Fruit fly (Drosophila melanogaster) whole organism, embryonic: ENCODE results near the gene CG17109.

ENCODE experiments used
- Abd-B ChIP-seq: fragments of 200-800 bp; sonication (Bioruptor generic); optimal IDR thresholded peaks from 2 replicates; lab custom pipeline; 2018; ENCODE audit warnings: missing biosample characterization, mild to moderate bottlenecking, missing genetic modification characterization, moderate library complexity
- Ada2b ChIP-seq: fragments of 200-800 bp; sonication (Bioruptor generic); IDR thresholded peaks from 2 replicates; pipeline ENCODE4 v1.3.6; 2022; ENCODE audit warnings: missing biosample characterization, missing genetic modification characterization
- Blimp-1 ChIP-seq: fragments of 200-800 bp; sonication (Bioruptor generic); optimal IDR thresholded peaks from 3 replicates; lab custom pipeline; 2018; ENCODE audit warnings: missing biosample characterization, missing genetic modification characterization, mild to moderate bottlenecking, moderate library complexity, missing genetic modification reagents
- CG10462 ChIP-seq: fragments of 200-800 bp; sonication (Bioruptor generic); optimal IDR thresholded peaks from 2 replicates; lab custom pipeline; 2016; ENCODE audit warnings: missing biosample characterization, missing genetic modification characterization
- CG11723 ChIP-seq: fragments of 200-800 bp; sonication (Bioruptor generic); optimal IDR thresholded peaks from 2 replicates; lab custom pipeline; 2017; ENCODE audit warnings: missing biosample characterization, mild to moderate bottlenecking, missing genetic modification characterization
- CG12219 ChIP-seq: fragments of 200-800 bp; sonication (Bioruptor generic); optimal IDR thresholded peaks from 3 replicates; lab custom pipeline; 2018; ENCODE audit warnings: missing biosample characterization, mild to moderate bottlenecking, missing genetic modification characterization
- CG13894 ChIP-seq: fragments of 200-800 bp; sonication (Bioruptor generic); optimal IDR thresholded peaks from 3 replicates; lab custom pipeline; 2018; ENCODE audit warnings: missing biosample characterization, mild to moderate bottlenecking, missing genetic modification characterization, moderate library complexity
- CG15269 ChIP-seq: fragments of 200-800 bp; sonication (Bioruptor generic); optimal IDR thresholded peaks from 2 replicates; lab custom pipeline; 2018; ENCODE audit warnings: missing biosample characterization, mild to moderate bottlenecking, missing genetic modification characterization, moderate library complexity
- CG1602 ChIP-seq: fragments of 200-800 bp; sonication (Bioruptor generic); optimal IDR thresholded peaks from 3 replicates; lab custom pipeline; 2016; ENCODE audit warnings: missing biosample characterization, missing genetic modification characterization
- CG17385 ChIP-seq: fragments of 200-800 bp; sonication (Bioruptor generic); optimal IDR thresholded peaks from 3 replicates; lab custom pipeline; 2018; ENCODE audit warnings: missing biosample characterization, mild to moderate bottlenecking, missing genetic modification characterization
- CG2875 ChIP-seq: fragments of 200-800 bp; sonication (Bioruptor generic); optimal IDR thresholded peaks from 2 replicates; lab custom pipeline; 2017; ENCODE audit warnings: missing biosample characterization, mild to moderate bottlenecking, missing genetic modification characterization, missing genetic modification reagents
- CG30403 ChIP-seq: fragments of 200-800 bp; sonication (Bioruptor generic); optimal IDR thresholded peaks from 3 replicates; lab custom pipeline; 2016; ENCODE audit warnings: missing biosample characterization, missing genetic modification characterization
- CG31441 ChIP-seq: fragments of 200-800 bp; sonication (Bioruptor generic); IDR thresholded peaks from 2 replicates; pipeline ENCODE4 v1.3.6; 2022; ENCODE audit warnings: missing biosample characterization, missing genetic modification characterization
- CG32767 ChIP-seq: fragments of 200-800 bp; sonication (Bioruptor generic); IDR thresholded peaks from 2 replicates; pipeline ENCODE4 v1.3.6; 2022; ENCODE audit warnings: missing biosample characterization, missing genetic modification characterization
- CG3838 ChIP-seq: fragments of 200-800 bp; sonication (Bioruptor generic); optimal IDR thresholded peaks from 3 replicates; lab custom pipeline; 2016; ENCODE audit warnings: missing biosample characterization, missing genetic modification characterization
- CG4424 ChIP-seq: fragments of 200-800 bp; sonication (Bioruptor generic); optimal IDR thresholded peaks from 3 replicates; lab custom pipeline; 2016; ENCODE audit warnings: missing biosample characterization, missing genetic modification characterization
- CG6854 ChIP-seq: fragments of 200-800 bp; sonication (Bioruptor generic); optimal IDR thresholded peaks from 3 replicates; lab custom pipeline; 2017; ENCODE audit warnings: missing biosample characterization, mild to moderate bottlenecking, missing genetic modification characterization
- CG8924 ChIP-seq: fragments of 200-800 bp; optimal IDR thresholded peaks from 3 replicates; lab custom pipeline; 2019; ENCODE audit warnings: missing biosample characterization, mild to moderate bottlenecking, missing genetic modification characterization, moderate library complexity
- CG9437 ChIP-seq: fragments of 200-800 bp; sonication (Bioruptor generic); optimal IDR thresholded peaks from 2 replicates; lab custom pipeline; 2018; ENCODE audit warnings: missing biosample characterization, mild to moderate bottlenecking, missing genetic modification characterization
- CG9727 ChIP-seq: fragments of 200-800 bp; sonication (Bioruptor generic); optimal IDR thresholded peaks from 3 replicates; lab custom pipeline; 2017; ENCODE audit warnings: missing biosample characterization, mild to moderate bottlenecking, missing genetic modification characterization
- CG9876 ChIP-seq: fragments of 200-800 bp; sonication (Bioruptor generic); optimal IDR thresholded peaks from 2 replicates; lab custom pipeline; 2016; ENCODE audit warnings: missing biosample characterization, missing genetic modification characterization
- D ChIP-seq, 2 experiments: fragments of 200-800 bp in 1 of 2; fragments of >200 bp in 1 of 2; sonication (Bioruptor generic) in 1 of 2; optimal IDR thresholded peaks; 2 replicates in 1 of 2; 3 replicates in 1 of 2; lab custom pipeline; 2017; ENCODE audit warnings: mild to moderate bottlenecking in 1 of 2, missing biosample characterization in 1 of 2, missing genetic modification characterization in 1 of 2, missing genetic modification reagents in 1 of 2
- Ets65A ChIP-seq: fragments of 200-800 bp; sonication (Bioruptor generic); peaks from one replicate; lab custom pipeline; 2016; ENCODE audit warnings: missing biosample characterization, missing genetic modification characterization
- Hmr ChIP-seq: fragments of 200-800 bp; sonication (Bioruptor generic); optimal IDR thresholded peaks from 3 replicates; lab custom pipeline; 2017; ENCODE audit warnings: mild to moderate bottlenecking, missing biosample characterization, missing genetic modification reagents, missing genetic modification characterization
- Myb ChIP-seq: fragments of 200-800 bp; sonication (Bioruptor generic); optimal IDR thresholded peaks from 2 replicates; lab custom pipeline; 2016; ENCODE audit warnings: missing biosample characterization, missing genetic modification characterization
- Ptx1 ChIP-seq: fragments of 200-800 bp; sonication (Bioruptor generic); IDR thresholded peaks from 2 replicates; pipeline ENCODE4 v1.3.6; 2022; ENCODE audit warnings: missing biosample characterization, missing genetic modification characterization
- aop ChIP-seq: fragments of 200-800 bp; sonication (Bioruptor generic); IDR thresholded peaks from 2 replicates; pipeline ENCODE4 v1.3.6; 2022; ENCODE audit warnings: missing biosample characterization, missing genetic modification characterization
- ato ChIP-seq: fragments of 200-800 bp; sonication (Bioruptor generic); IDR thresholded peaks from 2 replicates; pipeline ENCODE4 v1.3.6; 2022; ENCODE audit warnings: missing biosample characterization, missing genetic modification characterization; ENCODE audit not compliant: partially characterized antibody
- bigmax ChIP-seq: fragments of 200-800 bp; sonication (Bioruptor generic); optimal IDR thresholded peaks from 2 replicates; lab custom pipeline; 2018; ENCODE audit warnings: missing biosample characterization, mild to moderate bottlenecking, missing genetic modification characterization
- dan ChIP-seq: fragments of 200-800 bp; sonication (Bioruptor generic); IDR thresholded peaks from 2 replicates; pipeline ENCODE4 v1.3.6; 2022; ENCODE audit warnings: missing biosample characterization, missing genetic modification characterization
- dysf ChIP-seq: fragments of 200-800 bp; sonication (Bioruptor generic); IDR thresholded peaks from 3 replicates; pipeline ENCODE4 v1.3.6; 2022; ENCODE audit warnings: missing biosample characterization, missing genetic modification characterization
- en ChIP-seq: fragments of 200-800 bp; sonication (Bioruptor generic); optimal IDR thresholded peaks from 2 replicates; lab custom pipeline; 2016; ENCODE audit warnings: missing biosample characterization, missing genetic modification characterization
- eve ChIP-seq, 2 experiments: fragments of >200 bp; optimal IDR thresholded peaks; 2 replicates each; lab custom pipeline; 2017; ENCODE audit warnings: missing biosample characterization in 2 of 2, missing genetic modification characterization in 2 of 2
- gfzf ChIP-seq: fragments of 200-800 bp; sonication (Bioruptor generic); optimal IDR thresholded peaks from 2 replicates; lab custom pipeline; 2016; ENCODE audit warnings: missing biosample characterization, mild to moderate bottlenecking, missing genetic modification characterization, moderate library complexity
- gsb ChIP-seq: fragments of 200-800 bp; sonication (Bioruptor generic); IDR thresholded peaks from 2 replicates; pipeline ENCODE4 v1.3.6; 2022; ENCODE audit warnings: missing biosample characterization, missing genetic modification characterization
- gt ChIP-seq: fragments of 200-800 bp; sonication (Bioruptor generic); IDR thresholded peaks from 2 replicates; pipeline ENCODE4 v1.3.6; 2022; ENCODE audit warnings: missing biosample characterization, missing genetic modification characterization
- ind ChIP-seq: fragments of 200-800 bp; sonication (Bioruptor generic); optimal IDR thresholded peaks from 3 replicates; lab custom pipeline; 2016; ENCODE audit warnings: missing biosample characterization, missing genetic modification characterization
- maf-S ChIP-seq: fragments of 200-800 bp; sonication (Bioruptor generic); optimal IDR thresholded peaks from 2 replicates; lab custom pipeline; 2016; ENCODE audit warnings: missing biosample characterization, missing genetic modification characterization
- mirr ChIP-seq: fragments of 200-800 bp; sonication (Bioruptor generic); optimal IDR thresholded peaks from 3 replicates; lab custom pipeline; 2018; ENCODE audit warnings: missing biosample characterization, mild to moderate bottlenecking, missing genetic modification characterization
- nmo ChIP-seq: fragments of 200-800 bp; sonication (Bioruptor generic); optimal IDR thresholded peaks from 2 replicates; lab custom pipeline; 2018; ENCODE audit warnings: missing biosample characterization, mild to moderate bottlenecking, missing genetic modification characterization, moderate library complexity
- odd ChIP-seq: fragments of 200-800 bp; sonication (Bioruptor generic); optimal IDR thresholded peaks from 2 replicates; lab custom pipeline; 2017; ENCODE audit warnings: missing biosample characterization, mild to moderate bottlenecking, missing genetic modification characterization
- phol ChIP-seq: fragments of 200-800 bp; sonication (Bioruptor generic); optimal IDR thresholded peaks from 3 replicates; lab custom pipeline; 2018; ENCODE audit warnings: missing biosample characterization, mild to moderate bottlenecking, missing genetic modification characterization, moderate library complexity
- prd ChIP-seq, 3 experiments: fragments of >200 bp in 2 of 3; fragments of 200-800 bp in 1 of 3; sonication (Bioruptor generic) in 1 of 3; optimal IDR thresholded peaks in 2 of 3; IDR thresholded peaks in 1 of 3; 2 replicates in 2 of 3; 3 replicates in 1 of 3; pipeline versions ENCODE4 v1.3.6 to Lab custom; 2017 to 2022; ENCODE audit warnings: missing biosample characterization in 1 of 3, missing genetic modification characterization in 1 of 3
- repo ChIP-seq: fragments of 200-800 bp; sonication (Bioruptor generic); optimal IDR thresholded peaks from 2 replicates; lab custom pipeline; 2016; ENCODE audit warnings: missing biosample characterization, missing genetic modification characterization
- sd ChIP-seq: fragments of 200-800 bp; sonication (Bioruptor generic); optimal IDR thresholded peaks from 3 replicates; lab custom pipeline; 2018; ENCODE audit warnings: missing biosample characterization, mild to moderate bottlenecking, missing genetic modification characterization, moderate library complexity
- seq ChIP-seq: fragments of 200-800 bp; sonication (Bioruptor generic); IDR thresholded peaks from 2 replicates; pipeline ENCODE4 v1.3.6; 2022; ENCODE audit warnings: missing biosample characterization, missing genetic modification characterization
- tap ChIP-seq: fragments of 200-800 bp; optimal IDR thresholded peaks from 3 replicates; lab custom pipeline; 2019; ENCODE audit warnings: missing biosample characterization, mild to moderate bottlenecking, missing genetic modification characterization, moderate library complexity
- ttk ChIP-seq: fragments of 200-800 bp; sonication (Bioruptor generic); IDR thresholded peaks from 2 replicates; pipeline ENCODE4 v2.1.2; 2022; ENCODE audit warnings: missing biosample characterization, missing genetic modification characterization

Gene CG17109

dm6 chr3R:23061209-23061608, 34.3 kb upstream of the CG17109 start, which contains the start of the genes sav and Ublcp1 (continued):
- TF ChIP-seq gsb (GFP tag; lab: Robert Waterston, UW) = no peak
- TF ChIP-seq mirr (GFP tag; lab: Kevin White, UChicago) = no peak
- TF ChIP-seq seq (GFP tag; lab: Robert Waterston, UW) = no peak
- no peak for TF ChIP-seq Blimp-1 (GFP tag; lab: Kevin White, UChicago)
- no peak for TF ChIP-seq dan (GFP tag; lab: Robert Waterston, UW)
- TF ChIP-seq CG15269 (tag; lab: Kevin White, UChicago) = no peak
- peak; percentile 12 for TF ChIP-seq CG10462 (GFP tag; lab: Kevin White, UChicago)
- no peak for TF ChIP-seq gt
- no peak for TF ChIP-seq aop (GFP tag; lab: Robert Waterston, UW)
- TF ChIP-seq Ada2b (GFP tag; lab: Robert Waterston, UW) = no peak
- no peak for TF ChIP-seq CG12219 (GFP tag; lab: Kevin White, UChicago)
- TF ChIP-seq sd (tag; lab: Kevin White, UChicago) = no peak
- TF ChIP-seq Myb (GFP tag; lab: Kevin White, UChicago) = no peak
- no peak for TF ChIP-seq en (GFP tag; lab: Kevin White, UChicago)
- TF ChIP-seq nmo (GFP tag; lab: Kevin White, UChicago) = peak; percentile 64
- TF ChIP-seq maf-S (GFP tag; lab: Kevin White, UChicago) = no peak
- peak; percentile 60 for TF ChIP-seq gfzf (GFP tag; lab: Kevin White, UChicago)
- TF ChIP-seq tap (tag; lab: Kevin White, UChicago) = peak; percentile 17
- peak; percentile 59; the same call in 1 of the 2 replicates for TF ChIP-seq ato
- no peak for TF ChIP-seq CG6854 (GFP tag; lab: Kevin White, UChicago)
- TF ChIP-seq bigmax (GFP tag; lab: Kevin White, UChicago) = no peak

- TF ChIP-seq CG32767 (no peak), prd (optimal IDR thresholded peaks at IDR 0.05; lab: Kevin White, UChicago) (no peak), prd (GFP tag; IDR thresholded peaks at IDR 0.05; lab: Robert Waterston, UW) (0 out of 3 replicates have a peak, but pooled peaks have one; percentile 19), repo (GFP tag; lab: Kevin White, UChicago) (no peak), dysf (GFP tag; lab: Robert Waterston, UW) (peak; percentile 36; the same call in 2 of the 3 replicates), Ptx1 (GFP tag; lab: Robert Waterston, UW) (peak; percentile 46), CG1602 (GFP tag; lab: Kevin White, UChicago) (peak; percentile 28), CG2875 (GFP tag; lab: Kevin White, UChicago) (no peak), CG30403 (peak; percentile 57), ind (peak; percentile 47), odd (GFP tag; lab: Kevin White, UChicago) (no peak), CG3838 (no peak), eve (GFP tag; optimal IDR thresholded peaks at IDR 0.05; lab: Kevin White, UChicago) (no peak), D (optimal IDR thresholded peaks at IDR 0.05; lab: Kevin White, UChicago) (no peak), D (GFP tag; optimal IDR thresholded peaks at IDR 0.05; lab: Kevin White, UChicago) (peak; percentile 27), CG9437 (peak; percentile 55), CG31441 (peak; percentile 60; the same call in 1 of the 2 replicates), CG8924 (peak; percentile 43), Hmr (peak; percentile 37), Ets65A (peak; percentile 68), CG13894 (tag; lab: Kevin White, UChicago) (no peak), CG9727 (GFP tag; lab: Kevin White, UChicago) (peak; percentile 44), CG17385 (GFP tag; lab: Kevin White, UChicago) (peak; percentile 15), phol (tag; lab: Kevin White, UChicago) (peak; percentile 60), ttk (GFP tag; lab: Robert Waterston, UW) (0 out of 2 replicates have a peak, but pooled peaks have one; percentile 35), gfzf (GFP tag; lab: Kevin White, UChicago) (no peak), CG11723 (GFP tag; lab: Kevin White, UChicago) (no peak), dan (GFP tag; lab: Robert Waterston, UW) (no peak), CG4424 (peak; percentile 26), Abd-B (peak; percentile 22), CG9876 (GFP tag; lab: Kevin White, UChicago) (no peak)
These were observed 28.2 kb upstream of the CG17109 start, which contains the start of gene CG17111 for dm6 chr3R:23067209-23067826. TSS of gene CG17111 (minus strand) at chr3R:23067259.
